Worm (Caenorhabditis elegans): ENCODE results near the gene ZK892.3.

The ZK892.3 gene

ce11 chrII:9986635-9987575, 14.7 kb upstream of the ZK892.3 start:
- TF ChIP-seq flh-1 (GFP tag; optimal IDR thresholded peaks at IDR 0.05) (no peak), unc-62 (GFP tag; optimal IDR thresholded peaks at IDR 0.05) (peak; percentile 64), nhr-28 (tag; optimal IDR thresholded peaks at IDR 0.05) (no peak), bed-3 (GFP tag; optimal IDR thresholded peaks at IDR 0.05) (no peak), M03D4.4 (tag; optimal IDR thresholded peaks at IDR 0.05) (no peak), sptf-1 (tag; optimal IDR thresholded peaks at IDR 0.05) (no peak), blmp-1 (tag; optimal IDR thresholded peaks at IDR 0.05) (no peak), elt-1 (tag; optimal IDR thresholded peaks at IDR 0.05; ENCODE audit: borderline replicate concordance, insufficient read depth) (no peak), ceh-43 (GFP tag; optimal IDR thresholded peaks at IDR 0.05) (no peak), hlh-1 (tag; optimal IDR thresholded peaks at IDR 0.05) (peak; percentile 63), lin-13 (tag; optimal IDR thresholded peaks at IDR 0.05) (no peak), unc-39 (tag; optimal IDR thresholded peaks at IDR 0.05) (no peak), mls-2 (tag; optimal IDR thresholded peaks at IDR 0.05) (no peak), nhr-12 (tag; optimal IDR thresholded peaks at IDR 0.05) (no peak), ces-1 (GFP tag; optimal IDR thresholded peaks at IDR 0.05) (no peak), sem-2 (GFP tag; optimal IDR thresholded peaks at IDR 0.05) (no peak)

ce11 chrII:9988620-9989019, 13.0 kb upstream of the ZK892.3 start:
- TF ChIP-seq nhr-28 (tag; optimal IDR thresholded peaks at IDR 0.05) (no peak), lsy-2 (tag; optimal IDR thresholded peaks at IDR 0.05) (no peak), sptf-1 (tag; optimal IDR thresholded peaks at IDR 0.05) (no peak), snpc-4 (tag; optimal IDR thresholded peaks at IDR 0.05) (no peak), M03D4.4 (tag; optimal IDR thresholded peaks at IDR 0.05) (no peak), ham-2 (GFP tag; optimal IDR thresholded peaks at IDR 0.05) (no peak), ceh-39 (tag; optimal IDR thresholded peaks at IDR 0.05) (no peak), bed-3 (GFP tag; optimal IDR thresholded peaks at IDR 0.05) (no peak), ces-1 (GFP tag; optimal IDR thresholded peaks at IDR 0.05) (no peak), pha-4 (tag; optimal IDR thresholded peaks at IDR 0.05) (no peak), elt-1 (tag; optimal IDR thresholded peaks at IDR 0.05; ENCODE audit: borderline replicate concordance, insufficient read depth) (no peak), lin-32 (GFP tag; optimal IDR thresholded peaks at IDR 0.05) (no peak), unc-39 (tag; optimal IDR thresholded peaks at IDR 0.05) (no peak), zip-8 (tag; optimal IDR thresholded peaks at IDR 0.05) (no peak), ztf-11 (tag; optimal IDR thresholded peaks at IDR 0.05) (no peak), nhr-237 (tag; optimal IDR thresholded peaks at IDR 0.05) (no peak), unc-62 (GFP tag; optimal IDR thresholded peaks at IDR 0.05) (no peak), ceh-43 (GFP tag; optimal IDR thresholded peaks at IDR 0.05) (no peak), sem-2 (GFP tag; optimal IDR thresholded peaks at IDR 0.05) (no peak)

ce11 chrII:9989533-9989932, 12.1 kb upstream of the ZK892.3 start:
- TF ChIP-seq mls-2 (tag; optimal IDR thresholded peaks at IDR 0.05) (no peak), ceh-83 (GFP tag; optimal IDR thresholded peaks at IDR 0.05) (no peak), drap-1 (GFP tag; optimal IDR thresholded peaks at IDR 0.05) (no peak), lin-13 (tag; optimal IDR thresholded peaks at IDR 0.05) (no peak)

ce11 chrII:9990812-9991211, 10.8 kb upstream of the ZK892.3 start, which contains the start of gene lec-3:
Gene lec-3, plus strand, starts transcription at chrII:9991112.
- no peak for TF ChIP-seq elt-1 (tag; optimal IDR thresholded peaks at IDR 0.05; ENCODE audit: borderline replicate concordance, insufficient read depth)

ce11 chrII:9992474-9992873, 9.2 kb upstream of the ZK892.3 start:
- peak; percentile 59 for TF ChIP-seq ces-1 (GFP tag; optimal IDR thresholded peaks at IDR 0.05)
- TF ChIP-seq nhr-237 (tag; optimal IDR thresholded peaks at IDR 0.05): no peak

- TF ChIP-seq drap-1 (GFP tag; optimal IDR thresholded peaks at IDR 0.05) (no peak), ceh-43 (GFP tag; optimal IDR thresholded peaks at IDR 0.05) (no peak), bed-3 (GFP tag; optimal IDR thresholded peaks at IDR 0.05) (no peak), lsy-2 (tag; optimal IDR thresholded peaks at IDR 0.05) (no peak), lin-32 (GFP tag; optimal IDR thresholded peaks at IDR 0.05) (no peak), mab-5 (tag; optimal IDR thresholded peaks at IDR 0.05) (no peak), snpc-4 (tag; optimal IDR thresholded peaks at IDR 0.05) (no peak), cnd-1 (tag; optimal IDR thresholded peaks at IDR 0.05) (no peak), nhr-28 (tag; optimal IDR thresholded peaks at IDR 0.05) (no peak), M03D4.4 (tag; optimal IDR thresholded peaks at IDR 0.05) (no peak), blmp-1 (tag; optimal IDR thresholded peaks at IDR 0.05) (no peak), nhr-12 (tag; optimal IDR thresholded peaks at IDR 0.05) (no peak), mep-1 (tag; optimal IDR thresholded peaks at IDR 0.05) (no peak)
Observed at ce11 chrII:9994679-9995078, 7.0 kb upstream of the ZK892.3 start.

Data from whole organism, mixed stage, embryonic.